Worm (Caenorhabditis elegans): ENCODE results near the gene pll-1.

DNA sequence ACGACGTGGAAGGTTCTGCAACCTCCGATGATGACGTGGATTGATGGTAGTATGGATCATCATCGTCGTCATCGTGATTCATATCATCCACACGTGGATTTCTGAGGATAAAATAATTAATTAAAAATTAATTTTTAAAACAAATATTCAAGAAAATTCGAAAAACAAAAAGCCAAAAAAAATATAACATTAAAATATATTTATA lies 22.7 kb upstream of the pll-1 start, which contains the start of gene Y50D7A.8:
- no peak for TF ChIP-seq mdl-1 (tag; optimal IDR thresholded peaks at IDR 0.05)
- no peak for TF ChIP-seq lir-3 (tag; optimal IDR thresholded peaks at IDR 0.05)
- no peak for TF ChIP-seq nhr-41 (GFP tag; IDR thresholded peaks at IDR 0.05)
- no peak for TF ChIP-seq ztf-7 (tag; optimal IDR thresholded peaks at IDR 0.05)
- TF ChIP-seq lin-15B (tag; optimal IDR thresholded peaks at IDR 0.05), result no peak
- TF ChIP-seq nhr-10 (tag; optimal IDR thresholded peaks at IDR 0.05), result no peak
- no peak for TF ChIP-seq nhr-237 (tag; optimal IDR thresholded peaks at IDR 0.05)
- no peak for TF ChIP-seq lin-39 (tag; optimal IDR thresholded peaks at IDR 0.05)
- no peak for TF ChIP-seq jun-1 (tag; optimal IDR thresholded peaks at IDR 0.05)
- no peak for TF ChIP-seq snpc-4 (tag; optimal IDR thresholded peaks at IDR 0.05)
